Fruit fly (Drosophila melanogaster) Kc167 (cell line): ENCODE results near the gene Lip3.

Source experiments
- Myc ChIP-seq: fragments of >200 bp; optimal IDR thresholded peaks from 2 replicates; lab custom pipeline; 2017; ENCODE audit warnings: missing external identifiers
- Sin3A ChIP-seq: fragments of >200 bp; optimal IDR thresholded peaks from 2 replicates; lab custom pipeline; 2018; ENCODE audit warnings: missing external identifiers
- h ChIP-seq: fragments of >200 bp; optimal IDR thresholded peaks from 3 replicates; lab custom pipeline; 2018; ENCODE audit warnings: missing external identifiers

dm6 chr3R:13400902-13401721 is 29.4 kb upstream of the Lip3 start:
- TF ChIP-seq h (lab: Kevin White, UChicago) (no peak), Sin3A (no peak), Myc (lab: Kevin White, UChicago) (no peak)
